Worm (Caenorhabditis elegans) whole organism, young adult: Measurements from ENCODE around the gene lrr-1.

Source experiments
- B0019.2 ChIP-seq: fragments of 200-800 bp; sonication (Bioruptor generic); conservative IDR thresholded peaks from 2 replicates; pipeline ENCODE4 v1.3.6; 2022; ENCODE audit warnings: missing genetic modification reagents, missing genetic modification characterization, missing compliant biosample characterization
- B0261.1 ChIP-seq: sonication (generic microtip); optimal IDR thresholded peaks from 2 replicates; lab custom pipeline; 2016; ENCODE audit warnings: mild to moderate bottlenecking, missing genetic modification characterization, moderate library complexity, missing compliant biosample characterization
- B0336.3 ChIP-seq: fragments of 200-800 bp; sonication (Bioruptor generic); IDR thresholded peaks from 2 replicates; pipeline ENCODE4 v1.3.6; 2022; ENCODE audit warnings: missing genetic modification characterization, missing compliant biosample characterization
- D2030.7 ChIP-seq: fragments of 200-800 bp; sonication (Bioruptor generic); IDR thresholded peaks from 2 replicates; pipeline ENCODE4 v1.3.6; 2022; ENCODE audit warnings: missing genetic modification reagents, missing genetic modification characterization, missing compliant biosample characterization
- F22D6.2 ChIP-seq: sonication (generic microtip); optimal IDR thresholded peaks from 2 replicates; lab custom pipeline; 2016; ENCODE audit warnings: mild to moderate bottlenecking, missing genetic modification characterization, missing compliant biosample characterization
- F23B12.7 ChIP-seq: sonication (generic microtip); optimal IDR thresholded peaks from 2 replicates; lab custom pipeline; 2017; ENCODE audit warnings: missing genetic modification characterization, mild to moderate bottlenecking, missing compliant biosample characterization, antibody characterized with exemption, moderate library complexity; ENCODE audit not compliant: insufficient read depth
- F49E8.2 ChIP-seq: sonication (generic microtip); optimal IDR thresholded peaks from 3 replicates; lab custom pipeline; 2017; ENCODE audit warnings: missing genetic modification characterization, mild to moderate bottlenecking, missing compliant biosample characterization, antibody characterized with exemption, moderate library complexity; ENCODE audit not compliant: insufficient read depth
- F57A8.1 ChIP-seq: fragments of 200-800 bp; sonication (Bioruptor generic); optimal IDR thresholded peaks from 2 replicates; lab custom pipeline; 2018; ENCODE audit warnings: mild to moderate bottlenecking, missing genetic modification characterization, moderate library complexity, missing compliant biosample characterization
- F57C9.4 ChIP-seq: sonication (generic microtip); optimal IDR thresholded peaks from 2 replicates; lab custom pipeline; 2017; ENCODE audit warnings: mild to moderate bottlenecking, missing genetic modification characterization, missing compliant biosample characterization
- K11D2.4 ChIP-seq: fragments of 200-800 bp; sonication (Bioruptor generic); IDR thresholded peaks from 2 replicates; pipeline ENCODE4 v1.3.6; 2022; ENCODE audit warnings: missing genetic modification reagents, missing genetic modification characterization, missing compliant biosample characterization
- T07F8.4 ChIP-seq: sonication (generic microtip); optimal IDR thresholded peaks from 2 replicates; lab custom pipeline; 2016; ENCODE audit warnings: mild to moderate bottlenecking, missing genetic modification characterization, moderate library complexity, missing compliant biosample characterization
- Y53F4B.3 ChIP-seq: fragments of 200-800 bp; sonication (Bioruptor generic); IDR thresholded peaks from 2 replicates; pipeline ENCODE4 v1.3.6; 2022; ENCODE audit warnings: missing genetic modification reagents, missing genetic modification characterization, missing compliant biosample characterization
- Y79H2A.3 ChIP-seq: fragments of 200-800 bp; sonication (Bioruptor generic); conservative IDR thresholded peaks from 2 replicates; pipeline ENCODE4 v1.3.6; 2022; ENCODE audit warnings: missing genetic modification reagents, missing genetic modification characterization, missing compliant biosample characterization
- ama-1 ChIP-seq, 3 experiments: fragments of 150-350 bp in 1 of 3; sonication (generic microtip) in 2 of 3; optimal IDR thresholded peaks; 2 replicates each; lab custom pipeline; 2014 to 2018; ENCODE audit warnings: missing biosample characterization in 2 of 3, missing genetic modification characterization in 2 of 3, missing genetic modification reagents in 2 of 3
- aptf-3 ChIP-seq: fragments of 200-800 bp; sonication (Bioruptor generic); IDR thresholded peaks from 2 replicates; pipeline ENCODE4 v1.3.6; 2022; ENCODE audit warnings: missing genetic modification characterization, missing compliant biosample characterization
- bed-2 ChIP-seq: fragments of 200-800 bp; sonication (Bioruptor generic); IDR thresholded peaks from 2 replicates; pipeline ENCODE4 v1.3.6; 2022; ENCODE audit warnings: missing genetic modification reagents, missing genetic modification characterization, missing compliant biosample characterization
- ceh-91 ChIP-seq: fragments of 200-800 bp; sonication (Bioruptor generic); IDR thresholded peaks from 2 replicates; pipeline ENCODE4 v1.3.6; 2022; ENCODE audit warnings: missing genetic modification reagents, missing genetic modification characterization, missing compliant biosample characterization
- die-1 ChIP-seq: sonication (generic microtip); optimal IDR thresholded peaks from 2 replicates; lab custom pipeline; 2016; ENCODE audit warnings: missing genotype, mild to moderate bottlenecking, missing genetic modification characterization, missing compliant biosample characterization
- efl-1 ChIP-seq: fragments of 150-350 bp; optimal IDR thresholded peaks from 2 replicates; lab custom pipeline; 2014; ENCODE audit warnings: missing biosample characterization, missing genetic modification reagents, missing genetic modification characterization
- egl-18 ChIP-seq: fragments of 200-800 bp; sonication (Bioruptor generic); IDR thresholded peaks from 2 replicates; pipeline ENCODE4 v1.3.6; 2022; ENCODE audit warnings: missing genetic modification reagents, missing genetic modification characterization, missing compliant biosample characterization
- egl-44 ChIP-seq: fragments of 200-800 bp; sonication (Bioruptor generic); IDR thresholded peaks from 2 replicates; pipeline ENCODE4 v1.3.6; 2022; ENCODE audit warnings: missing genetic modification reagents, missing genetic modification characterization, missing compliant biosample characterization
- ekl-4 ChIP-seq: fragments of 200-800 bp; sonication (Bioruptor generic); IDR thresholded peaks from 2 replicates; pipeline ENCODE4 v1.3.6; 2022; ENCODE audit warnings: missing genetic modification reagents, missing genetic modification characterization, missing compliant biosample characterization
- him-1 ChIP-seq: sonication (generic microtip); optimal IDR thresholded peaks from 2 replicates; lab custom pipeline; 2016; ENCODE audit warnings: missing genotype, missing genetic modification reagents, missing genetic modification characterization, missing compliant biosample characterization
- hlh-26 ChIP-seq: fragments of 200-800 bp; sonication (Bioruptor generic); conservative IDR thresholded peaks from 2 replicates; pipeline ENCODE4 v1.3.6; 2022; ENCODE audit warnings: missing genetic modification reagents, missing genetic modification characterization, missing compliant biosample characterization
- hmg-1.2 ChIP-seq: fragments of 200-800 bp; sonication (Bioruptor generic); IDR thresholded peaks from 2 replicates; pipeline ENCODE4 v1.3.6; 2022; ENCODE audit warnings: missing genetic modification reagents, missing genetic modification characterization, missing compliant biosample characterization
- hmg-20 ChIP-seq: fragments of 200-800 bp; sonication (Bioruptor generic); IDR thresholded peaks from 2 replicates; pipeline ENCODE4 v1.3.6; 2022; ENCODE audit warnings: missing genetic modification reagents, missing genetic modification characterization, missing compliant biosample characterization
- lin-26 ChIP-seq: fragments of 200-800 bp; sonication (Bioruptor generic); IDR thresholded peaks from 2 replicates; pipeline ENCODE4 v1.3.6; 2022; ENCODE audit warnings: missing genetic modification reagents, missing genetic modification characterization, missing compliant biosample characterization
- lin-40 ChIP-seq: sonication (generic microtip); optimal IDR thresholded peaks from 2 replicates; lab custom pipeline; 2016; ENCODE audit warnings: missing genetic modification characterization, mild to moderate bottlenecking, missing compliant biosample characterization, missing genotype, missing genetic modification reagents
- lin-54 ChIP-seq: fragments of 200-800 bp; sonication (Bioruptor generic); optimal IDR thresholded peaks from 2 replicates; lab custom pipeline; 2018; ENCODE audit warnings: mild to moderate bottlenecking, missing genetic modification characterization, missing compliant biosample characterization
- lir-1 ChIP-seq: fragments of 200-800 bp; sonication (Bioruptor generic); conservative IDR thresholded peaks from 2 replicates; pipeline ENCODE4 v1.3.6; 2022; ENCODE audit warnings: missing genetic modification reagents, missing genetic modification characterization, missing compliant biosample characterization
- lsy-27 ChIP-seq: sonication (generic microtip); optimal IDR thresholded peaks from 2 replicates; lab custom pipeline; 2017; ENCODE audit warnings: missing genetic modification characterization, mild to moderate bottlenecking, missing compliant biosample characterization, antibody characterized with exemption, missing genotype, borderline replicate concordance; ENCODE audit not compliant: insufficient read depth
- mes-4 ChIP-seq: sonication (generic microtip); optimal IDR thresholded peaks from 2 replicates; lab custom pipeline; 2016; ENCODE audit warnings: missing genotype, missing genetic modification characterization, missing compliant biosample characterization
- nhr-90 ChIP-seq: sonication (generic microtip); optimal IDR thresholded peaks from 2 replicates; lab custom pipeline; 2016; ENCODE audit warnings: missing genotype, mild to moderate bottlenecking, missing genetic modification characterization, missing compliant biosample characterization
- pbrm-1 ChIP-seq: fragments of 200-800 bp; sonication (Bioruptor generic); IDR thresholded peaks from 2 replicates; pipeline ENCODE4 v1.3.6; 2022; ENCODE audit warnings: missing genetic modification reagents, missing genetic modification characterization, missing compliant biosample characterization
- pha-4 ChIP-seq: fragments of 150-350 bp; sonication (generic microtip); optimal IDR thresholded peaks from 2 replicates; lab custom pipeline; 2014; ENCODE audit warnings: missing biosample characterization, missing genetic modification reagents, missing genetic modification characterization
- repo-1 ChIP-seq: sonication (generic microtip); optimal IDR thresholded peaks from 2 replicates; lab custom pipeline; 2017; ENCODE audit warnings: mild to moderate bottlenecking, missing genetic modification characterization, missing compliant biosample characterization
- rpc-1 ChIP-seq, 2 experiments: fragments of 150-350 bp in 1 of 2; sonication (generic microtip) in 1 of 2; optimal IDR thresholded peaks; 2 replicates each; lab custom pipeline; 2014 to 2018; ENCODE audit warnings: missing biosample characterization in 1 of 2, missing genetic modification characterization in 1 of 2, missing genetic modification reagents in 1 of 2, missing genotype in 1 of 2
- sdz-38 ChIP-seq: sonication (generic microtip); optimal IDR thresholded peaks from 2 replicates; lab custom pipeline; 2016; ENCODE audit warnings: missing genotype, missing genetic modification characterization, missing compliant biosample characterization
- snpc-3.4 ChIP-seq: sonication (generic microtip); optimal IDR thresholded peaks from 2 replicates; lab custom pipeline; 2017; ENCODE audit warnings: missing genetic modification characterization, mild to moderate bottlenecking, missing compliant biosample characterization, antibody characterized with exemption, moderate library complexity, missing genotype, missing genetic modification reagents
- sptf-2 ChIP-seq: fragments of 200-800 bp; sonication (Bioruptor generic); optimal IDR thresholded peaks from 2 replicates; lab custom pipeline; 2018; ENCODE audit warnings: mild to moderate bottlenecking, missing genetic modification characterization, missing compliant biosample characterization
- tbx-9 ChIP-seq: sonication (generic microtip); optimal IDR thresholded peaks from 2 replicates; lab custom pipeline; 2016; ENCODE audit warnings: borderline replicate concordance, missing genetic modification characterization, inconsistent platforms, missing compliant biosample characterization
- unc-62 ChIP-seq: fragments of 150-350 bp; optimal IDR thresholded peaks from 2 replicates; lab custom pipeline; 2014; ENCODE audit warnings: missing biosample characterization, missing genetic modification reagents, missing genetic modification characterization
- ztf-18 ChIP-seq: sonication (generic microtip); optimal IDR thresholded peaks from 2 replicates; lab custom pipeline; 2016; ENCODE audit warnings: missing genotype, mild to moderate bottlenecking, missing genetic modification characterization, missing compliant biosample characterization
- ztf-22 ChIP-seq: fragments of 200-800 bp; sonication (Bioruptor generic); optimal IDR thresholded peaks from 2 replicates; lab custom pipeline; 2018; ENCODE audit warnings: mild to moderate bottlenecking, missing genetic modification characterization, moderate library complexity, missing compliant biosample characterization
- ztf-25 ChIP-seq: fragments of 200-800 bp; sonication (Bioruptor generic); IDR thresholded peaks from 2 replicates; pipeline ENCODE4 v1.3.6; 2022; ENCODE audit warnings: missing genetic modification reagents, missing genetic modification characterization, missing compliant biosample characterization
- ztf-26 ChIP-seq: sonication (generic microtip); optimal IDR thresholded peaks from 2 replicates; lab custom pipeline; 2017; ENCODE audit warnings: missing genetic modification characterization, missing compliant biosample characterization
- ztf-6 ChIP-seq: fragments of 200-800 bp; sonication (Bioruptor generic); IDR thresholded peaks from 2 replicates; pipeline ENCODE4 v1.3.6; 2022; ENCODE audit warnings: missing genetic modification reagents, missing genetic modification characterization, missing compliant biosample characterization

lrr-1 gene

DNA sequence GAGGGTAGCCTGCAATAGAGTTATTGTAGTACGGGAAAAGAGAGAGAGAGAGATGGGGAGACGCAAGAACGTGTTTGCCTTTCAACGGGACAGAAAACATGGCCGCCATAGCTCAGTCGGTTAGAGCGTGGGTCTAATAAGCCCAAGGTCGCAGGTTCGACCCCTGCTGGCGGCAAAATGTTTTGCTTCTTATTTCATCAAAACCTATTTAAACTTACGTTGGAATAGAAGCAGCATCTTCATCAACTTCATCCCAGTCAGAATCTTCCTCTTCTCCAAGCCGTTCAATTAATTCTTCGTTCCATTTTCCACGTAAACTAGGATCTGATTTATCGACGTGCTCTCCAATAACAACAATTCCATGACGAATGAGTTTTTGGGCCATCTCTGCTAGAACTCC, 3.6 kb downstream of the lrr-1 start (continued):
- TF ChIP-seq tbx-9 (tag; lab: Kevin White, UChicago) (no peak), F23B12.7 (tag; lab: Kevin White, UChicago) (peak; percentile 67), pha-4 (tag; lab: Kevin White, UChicago) (no peak), ztf-18 (peak; percentile 55), Y53F4B.3 (GFP tag; lab: Robert Waterston, UW) (no peak; the same call in 1 of the 2 replicates), aptf-3 (GFP tag; lab: Robert Waterston, UW) (0 out of 2 replicates have a peak, but pooled peaks have one; percentile 16), ztf-22 (GFP tag; lab: Kevin White, UChicago) (no peak), B0261.1 (peak; percentile 93), Y79H2A.3 (GFP tag; lab: Robert Waterston, UW) (peak; percentile 45; the same call in 1 of the 2 replicates), hmg-1.2 (GFP tag; lab: Robert Waterston, UW) (peak; percentile 66), nhr-90 (tag; lab: Kevin White, UChicago) (peak; percentile 76), lir-1 (no peak; the same call in 1 of the 2 replicates), ztf-6 (GFP tag; lab: Robert Waterston, UW) (0 out of 2 replicates have a peak, but pooled peaks have one; percentile 71), B0336.3 (peak; percentile 79), F49E8.2 (no peak), egl-44 (peak; percentile 79; the same call in 1 of the 2 replicates), ekl-4 (GFP tag; lab: Robert Waterston, UW) (peak; percentile 63; the same call in 1 of the 2 replicates), repo-1 (tag; lab: Kevin White, UChicago) (peak; percentile 44), lsy-27 (tag; lab: Kevin White, UChicago) (peak; percentile 68), sdz-38 (tag; lab: Kevin White, UChicago) (no peak), T07F8.4 (peak; percentile 38), ama-1 (optimal IDR thresholded peaks at IDR 0.05; lab: Kevin White, UChicago) (no peak), ama-1 (GFP tag; optimal IDR thresholded peaks at IDR 0.05; lab: Kevin White, UChicago) (peak; percentile 59 to 60), F57A8.1 (GFP tag; lab: Kevin White, UChicago) (no peak), F57C9.4 (tag; lab: Kevin White, UChicago) (no peak), hlh-26 (GFP tag; lab: Robert Waterston, UW) (no peak), ztf-25 (peak; percentile 90; the same call in 1 of the 2 replicates), unc-62 (no peak), efl-1 (GFP tag; lab: Kevin White, UChicago) (no peak), hmg-20 (GFP tag; lab: Robert Waterston, UW) (peak; percentile 86), ztf-26 (tag; lab: Kevin White, UChicago) (peak; percentile 45), F22D6.2 (tag; lab: Kevin White, UChicago) (no peak), lin-40 (tag; lab: Kevin White, UChicago) (peak; percentile 53), K11D2.4 (GFP tag; lab: Robert Waterston, UW) (no peak), snpc-3.4 (tag; lab: Kevin White, UChicago) (peak; percentile 62), lin-26 (GFP tag; lab: Robert Waterston, UW) (peak; percentile 89), pbrm-1 (GFP tag; lab: Robert Waterston, UW) (peak; percentile 50; the same call in 1 of the 2 replicates), rpc-1 (optimal IDR thresholded peaks at IDR 0.05; lab: Kevin White, UChicago) (peak; percentile 87), rpc-1 (tag; optimal IDR thresholded peaks at IDR 0.05; lab: Kevin White, UChicago) (peak; percentile 83), B0019.2 (GFP tag; lab: Robert Waterston, UW) (0 out of 2 replicates have a peak, but pooled peaks have one; percentile 40), mes-4 (tag; lab: Kevin White, UChicago) (peak; percentile 72), ceh-91 (peak; percentile 25; the same call in 1 of the 2 replicates), egl-18 (GFP tag; lab: Robert Waterston, UW) (0 out of 2 replicates have a peak, but pooled peaks have one; percentile 19), him-1 (tag; lab: Kevin White, UChicago) (peak; percentile 38), lin-54 (GFP tag; lab: Kevin White, UChicago) (peak; percentile 76), sptf-2 (GFP tag; lab: Kevin White, UChicago) (peak; percentile 30), D2030.7 (peak; percentile 47; the same call in 1 of the 2 replicates), bed-2 (no peak), die-1 (tag; lab: Kevin White, UChicago) (peak; percentile 81)
